Fruit fly (Drosophila melanogaster): ENCODE measurements around the gene hng3.
A peak's percentile ranks its signal among the peaks of the same experiment; 100 is the strongest.

Gene hng3

DNA sequence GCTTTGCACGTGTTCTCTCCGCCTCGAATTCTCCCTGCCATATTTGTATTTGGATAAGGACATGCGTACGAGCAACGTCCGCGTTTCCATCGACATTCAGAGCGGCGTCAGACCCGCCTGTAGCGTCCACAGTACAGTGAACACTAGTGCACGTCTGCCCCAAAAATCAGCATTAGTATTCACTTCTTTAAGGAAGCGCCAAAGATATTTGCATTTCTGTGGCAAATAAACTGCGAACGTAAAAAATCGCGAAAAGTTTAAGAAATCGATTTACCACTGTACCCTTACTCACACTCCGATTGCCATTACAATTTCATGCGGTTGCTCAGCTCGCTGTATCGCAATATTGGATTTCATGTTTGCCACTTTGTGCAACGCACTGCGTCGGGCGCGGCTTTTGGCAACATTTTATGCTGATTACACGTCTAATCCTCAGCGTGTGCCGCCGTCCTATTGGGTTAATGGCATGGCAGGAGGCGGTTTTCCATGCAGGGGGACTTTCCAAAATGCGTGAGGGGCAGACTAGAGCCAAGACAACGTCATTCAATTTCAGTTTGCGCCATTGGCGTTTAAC lies 47.5 kb upstream of the hng3 start (continued):
- TF ChIP-seq CG10959 (GFP tag; IDR thresholded peaks at IDR 0.05), result peak; percentile 92
- TF ChIP-seq slp2 (GFP tag; optimal IDR thresholded peaks at IDR 0.05), result peak; percentile 87
- TF ChIP-seq lab (GFP tag; optimal IDR thresholded peaks at IDR 0.05), result peak; percentile 94
- peak; percentile 67 for TF ChIP-seq nau (GFP tag; optimal IDR thresholded peaks at IDR 0.05)
- TF ChIP-seq CG17186 (GFP tag; optimal IDR thresholded peaks at IDR 0.05), result peak; percentile 59
- TF ChIP-seq Pdp1 (GFP tag; optimal IDR thresholded peaks at IDR 0.05), result peak; percentile 82 to 89
- no peak for TF ChIP-seq vnd (GFP tag; IDR thresholded peaks at IDR 0.05; ENCODE audit: partially characterized antibody)
- TF ChIP-seq repo (GFP tag; optimal IDR thresholded peaks at IDR 0.05), result peak; percentile 87
- TF ChIP-seq ase (GFP tag; IDR thresholded peaks at IDR 0.05), result peak; percentile 89
- TF ChIP-seq crp (GFP tag; optimal IDR thresholded peaks at IDR 0.05), result peak in 1 of 2 experiments; percentile 33
- TF ChIP-seq CG15514 (GFP tag; optimal IDR thresholded peaks at IDR 0.05), result peak; percentile 77
- peak; percentile 71 for TF ChIP-seq CG33557 (GFP tag; optimal IDR thresholded peaks at IDR 0.05)
- TF ChIP-seq MESR4 (GFP tag; optimal IDR thresholded peaks at IDR 0.05), result peak; percentile 27
- peak; percentile 91 for TF ChIP-seq CG9932 (GFP tag; IDR thresholded peaks at IDR 0.05)
- TF ChIP-seq CG7928 (GFP tag; optimal IDR thresholded peaks at IDR 0.05), result peak; percentile 45
- no peak for TF ChIP-seq h (optimal IDR thresholded peaks at IDR 0.05)
- peak; percentile 55 for TF ChIP-seq CG31388 (GFP tag; optimal IDR thresholded peaks at IDR 0.05)
- peak; percentile 83 for TF ChIP-seq eyg (GFP tag; optimal IDR thresholded peaks at IDR 0.05)
- TF ChIP-seq CG12942 (GFP tag; optimal IDR thresholded peaks at IDR 0.05), result peak; percentile 87
- peak; percentile 87 for TF ChIP-seq CG3847 (GFP tag; IDR thresholded peaks at IDR 0.05)
- peak; percentile 80 for TF ChIP-seq CG9609 (GFP tag; optimal IDR thresholded peaks at IDR 0.05)
- peak; percentile 70 for TF ChIP-seq CG1233 (GFP tag; optimal IDR thresholded peaks at IDR 0.05)
- peak; percentile 30; the same call in 1 of the 2 replicates for TF ChIP-seq Dref (GFP tag; IDR thresholded peaks at IDR 0.05)
- peak; percentile 82 for TF ChIP-seq CG8290 (GFP tag; optimal IDR thresholded peaks at IDR 0.05)
- TF ChIP-seq CG8290 (tag; optimal IDR thresholded peaks at IDR 0.05), result peak; percentile 25 to 98
- peak; percentile 89 for TF ChIP-seq B-H1 (GFP tag; IDR thresholded peaks at IDR 0.05)
- TF ChIP-seq bbx (GFP tag; IDR thresholded peaks at IDR 0.05; ENCODE audit: partially characterized antibody), result no peak
- peak; percentile 63 for TF ChIP-seq al (GFP tag; IDR thresholded peaks at IDR 0.05)
- peak; percentile 88 for TF ChIP-seq CG2678 (tag; optimal IDR thresholded peaks at IDR 0.05)
- no peak for TF ChIP-seq TFAM (GFP tag; optimal IDR thresholded peaks at IDR 0.05)
- peak; percentile 90 for TF ChIP-seq NfI (GFP tag; optimal IDR thresholded peaks at IDR 0.05)
- TF ChIP-seq NFAT (GFP tag; IDR thresholded peaks at IDR 0.05), result peak; percentile 88
- TF ChIP-seq ci (GFP tag; IDR thresholded peaks at IDR 0.05), result peak; percentile 97
- peak; percentile 60 for TF ChIP-seq CG2202 (tag; optimal IDR thresholded peaks at IDR 0.05)
- TF ChIP-seq ems (GFP tag; optimal IDR thresholded peaks at IDR 0.05), result peak; percentile 80
- TF ChIP-seq CHES-1-like (GFP tag; optimal IDR thresholded peaks at IDR 0.05), result peak; percentile 85
- TF ChIP-seq HLH54F (GFP tag; optimal IDR thresholded peaks at IDR 0.05), result peak; percentile 84
- no peak for TF ChIP-seq D (optimal IDR thresholded peaks at IDR 0.05)
- TF ChIP-seq D (GFP tag; optimal IDR thresholded peaks at IDR 0.05), result peak; percentile 79
- TF ChIP-seq CG7556 (GFP tag; optimal IDR thresholded peaks at IDR 0.05), result peak; percentile 91
- peak in 1 of 3 experiments; percentile 74 for TF ChIP-seq lola (GFP tag; optimal IDR thresholded peaks at IDR 0.05)
- no peak for TF ChIP-seq Sin3A (optimal IDR thresholded peaks at IDR 0.05)
- TF ChIP-seq NC2β (GFP tag; optimal IDR thresholded peaks at IDR 0.05), result peak; percentile 83
- TF ChIP-seq CG17328 (GFP tag; IDR thresholded peaks at IDR 0.05), result peak; percentile 94
- TF ChIP-seq CG17829 (tag; optimal IDR thresholded peaks at IDR 0.05), result peak; percentile 77
- TF ChIP-seq CG5180 (GFP tag; optimal IDR thresholded peaks at IDR 0.05), result peak; percentile 60
- peak; percentile 83 for TF ChIP-seq CrebB (tag; optimal IDR thresholded peaks at IDR 0.05)
- TF ChIP-seq CG32532 (GFP tag; IDR thresholded peaks at IDR 0.05), result peak; percentile 92
- TF ChIP-seq fu2 (GFP tag; optimal IDR thresholded peaks at IDR 0.05), result peak; percentile 85
- peak; percentile 47 for TF ChIP-seq psq (GFP tag; optimal IDR thresholded peaks at IDR 0.05)
- TF ChIP-seq B-H2 (GFP tag; optimal IDR thresholded peaks at IDR 0.05), result peak; percentile 77

All from whole organism, embryonic.